Worm (Caenorhabditis elegans) whole organism, late embryonic: ENCODE results near the gene mrps-17.

ENCODE experiments used
- C08G9.2 ChIP-seq: sonication (generic microtip); optimal IDR thresholded peaks from 2 replicates; lab custom pipeline; 2016; ENCODE audit warnings: mild to moderate bottlenecking, missing genetic modification characterization, moderate library complexity, missing compliant biosample characterization
- F13H6.1 ChIP-seq: sonication (generic microtip); optimal IDR thresholded peaks from 2 replicates; lab custom pipeline; 2016; ENCODE audit warnings: missing genetic modification characterization, missing compliant biosample characterization
- K02D7.2 ChIP-seq: sonication (generic microtip); optimal IDR thresholded peaks from 2 replicates; lab custom pipeline; 2017; ENCODE audit warnings: mild to moderate bottlenecking, missing genetic modification characterization, missing compliant biosample characterization
- K09A11.1 ChIP-seq: sonication (generic microtip); optimal IDR thresholded peaks from 2 replicates; lab custom pipeline; 2017; ENCODE audit warnings: antibody characterized with exemption, mild to moderate bottlenecking, missing genetic modification characterization, missing compliant biosample characterization; ENCODE audit not compliant: insufficient read depth
- Y22D7AL.16 ChIP-seq: sonication (generic microtip); optimal IDR thresholded peaks from 2 replicates; lab custom pipeline; 2016; ENCODE audit warnings: missing genetic modification characterization, missing compliant biosample characterization
- ahr-1 ChIP-seq: sonication (generic microtip); optimal IDR thresholded peaks from 2 replicates; lab custom pipeline; 2016; ENCODE audit warnings: missing genetic modification characterization, missing compliant biosample characterization
- ceh-14 ChIP-seq: sonication (generic microtip); optimal IDR thresholded peaks from 2 replicates; lab custom pipeline; 2016; ENCODE audit warnings: missing genotype, missing genetic modification characterization, missing compliant biosample characterization
- ceh-18 ChIP-seq: sonication (generic microtip); optimal IDR thresholded peaks from 2 replicates; lab custom pipeline; 2016; ENCODE audit warnings: missing genetic modification characterization, missing compliant biosample characterization
- ceh-2 ChIP-seq: sonication (generic microtip); optimal IDR thresholded peaks from 2 replicates; lab custom pipeline; 2016; ENCODE audit warnings: missing genotype, missing genetic modification characterization, missing compliant biosample characterization
- ceh-30 ChIP-seq: fragments of 150-350 bp; optimal IDR thresholded peaks from 2 replicates; lab custom pipeline; 2014; ENCODE audit warnings: missing biosample characterization, missing genetic modification characterization
- ceh-31 ChIP-seq: sonication (generic microtip); optimal IDR thresholded peaks from 2 replicates; lab custom pipeline; 2016; ENCODE audit warnings: missing genetic modification characterization, missing compliant biosample characterization
- ceh-34 ChIP-seq: sonication (generic microtip); optimal IDR thresholded peaks from 2 replicates; lab custom pipeline; 2016; ENCODE audit warnings: mild to moderate bottlenecking, missing genetic modification characterization, missing compliant biosample characterization
- ceh-48 ChIP-seq: sonication (generic microtip); optimal IDR thresholded peaks from 2 replicates; lab custom pipeline; 2016; ENCODE audit warnings: missing genetic modification characterization, inconsistent platforms, missing compliant biosample characterization
- ceh-6 ChIP-seq: fragments of 200-800 bp; sonication (Bioruptor generic); optimal IDR thresholded peaks from 2 replicates; lab custom pipeline; 2018; ENCODE audit warnings: mild to moderate bottlenecking, missing genetic modification characterization, missing compliant biosample characterization
- che-1 ChIP-seq: sonication (generic microtip); optimal IDR thresholded peaks from 2 replicates; lab custom pipeline; 2016; ENCODE audit warnings: mild to moderate bottlenecking, missing genetic modification characterization, missing compliant biosample characterization
- dmd-4 ChIP-seq: sonication (generic microtip); optimal IDR thresholded peaks from 2 replicates; lab custom pipeline; 2016; ENCODE audit warnings: borderline replicate concordance, missing genetic modification characterization, missing compliant biosample characterization
- dve-1 ChIP-seq: sonication (generic microtip); optimal IDR thresholded peaks from 2 replicates; lab custom pipeline; 2017; ENCODE audit warnings: antibody characterized with exemption, mild to moderate bottlenecking, missing genetic modification characterization, missing compliant biosample characterization
- elt-2 ChIP-seq: sonication (generic microtip); optimal IDR thresholded peaks from 2 replicates; lab custom pipeline; 2016; ENCODE audit warnings: missing genetic modification reagents, missing genetic modification characterization, missing compliant biosample characterization
- ets-4 ChIP-seq: sonication (generic microtip); optimal IDR thresholded peaks from 2 replicates; lab custom pipeline; 2016; ENCODE audit warnings: missing genetic modification characterization, missing compliant biosample characterization
- eyg-1 ChIP-seq: sonication (generic microtip); optimal IDR thresholded peaks from 2 replicates; lab custom pipeline; 2016; ENCODE audit warnings: missing genotype, missing genetic modification characterization, missing compliant biosample characterization
- fax-1 ChIP-seq: sonication (generic microtip); optimal IDR thresholded peaks from 2 replicates; lab custom pipeline; 2016; ENCODE audit warnings: missing genotype, missing genetic modification characterization, missing compliant biosample characterization
- hlh-13 ChIP-seq: fragments of 200-800 bp; sonication (Bioruptor generic); optimal IDR thresholded peaks from 2 replicates; lab custom pipeline; 2018; ENCODE audit warnings: mild to moderate bottlenecking, missing genetic modification characterization, missing compliant biosample characterization
- hlh-15 ChIP-seq: sonication (generic microtip); optimal IDR thresholded peaks from 2 replicates; lab custom pipeline; 2016; ENCODE audit warnings: missing genetic modification characterization, missing compliant biosample characterization
- hlh-30 ChIP-seq: sonication (generic microtip); optimal IDR thresholded peaks from 2 replicates; lab custom pipeline; 2017; ENCODE audit warnings: antibody characterized with exemption, missing genetic modification characterization, missing compliant biosample characterization; ENCODE audit not compliant: insufficient read depth
- hlh-6 ChIP-seq: sonication (generic microtip); optimal IDR thresholded peaks from 2 replicates; lab custom pipeline; 2016; ENCODE audit warnings: missing genotype, missing genetic modification characterization, missing compliant biosample characterization
- hlh-8 ChIP-seq: sonication (generic microtip); optimal IDR thresholded peaks from 2 replicates; lab custom pipeline; 2016; ENCODE audit warnings: missing genotype, missing genetic modification characterization, missing compliant biosample characterization
- lim-6 ChIP-seq: sonication (generic microtip); optimal IDR thresholded peaks from 2 replicates; lab custom pipeline; 2016; ENCODE audit warnings: missing genetic modification characterization, missing compliant biosample characterization
- nfya-1 ChIP-seq: sonication (generic microtip); optimal IDR thresholded peaks from 2 replicates; lab custom pipeline; 2017; ENCODE audit warnings: missing genetic modification characterization, mild to moderate bottlenecking, missing compliant biosample characterization, antibody characterized with exemption, moderate library complexity
- npax-4 ChIP-seq: sonication (generic microtip); optimal IDR thresholded peaks from 2 replicates; lab custom pipeline; 2016; ENCODE audit warnings: missing genetic modification characterization, missing compliant biosample characterization
- pat-9 ChIP-seq: fragments of 200-800 bp; sonication (Bioruptor generic); optimal IDR thresholded peaks from 2 replicates; lab custom pipeline; 2018; ENCODE audit warnings: mild to moderate bottlenecking, missing genetic modification characterization, moderate library complexity, missing compliant biosample characterization
- pha-4 ChIP-seq: fragments of 150-350 bp; optimal IDR thresholded peaks from 2 replicates; lab custom pipeline; 2018; ENCODE audit warnings: missing biosample characterization, missing genetic modification reagents, missing genetic modification characterization
- pqm-1 ChIP-seq: sonication (generic microtip); optimal IDR thresholded peaks from 2 replicates; lab custom pipeline; 2016; ENCODE audit warnings: missing genetic modification characterization, missing compliant biosample characterization
- pros-1 ChIP-seq: fragments of 150-350 bp; optimal IDR thresholded peaks from 2 replicates; lab custom pipeline; 2014; ENCODE audit warnings: missing biosample characterization, missing genetic modification reagents, missing genetic modification characterization
- ref-2 ChIP-seq: sonication (generic microtip); optimal IDR thresholded peaks from 2 replicates; lab custom pipeline; 2016; ENCODE audit warnings: missing genetic modification characterization, missing compliant biosample characterization
- rnt-1 ChIP-seq: sonication (generic microtip); optimal IDR thresholded peaks from 2 replicates; lab custom pipeline; 2016; ENCODE audit warnings: missing genetic modification characterization, missing compliant biosample characterization
- sdc-2 ChIP-seq: sonication (generic microtip); optimal IDR thresholded peaks from 2 replicates; lab custom pipeline; 2016; ENCODE audit warnings: missing genotype, missing genetic modification characterization, missing compliant biosample characterization
- sox-2 ChIP-seq: fragments of 200-800 bp; sonication (Bioruptor generic); IDR thresholded peaks from 2 replicates; pipeline ENCODE4 v1.3.6; 2022; ENCODE audit warnings: missing genetic modification reagents, missing genetic modification characterization, missing compliant biosample characterization
- syd-9 ChIP-seq: sonication (generic microtip); optimal IDR thresholded peaks from 2 replicates; lab custom pipeline; 2016; ENCODE audit warnings: mild to moderate bottlenecking, missing genetic modification characterization, moderate library complexity, missing compliant biosample characterization
- tbx-2 ChIP-seq: sonication (generic microtip); optimal IDR thresholded peaks from 2 replicates; lab custom pipeline; 2016; ENCODE audit warnings: missing genetic modification characterization, missing compliant biosample characterization
- tbx-7 ChIP-seq: sonication (generic microtip); optimal IDR thresholded peaks from 2 replicates; lab custom pipeline; 2016; ENCODE audit warnings: missing genotype, missing genetic modification characterization, missing compliant biosample characterization
- ttx-3 ChIP-seq: sonication (generic microtip); optimal IDR thresholded peaks from 2 replicates; lab custom pipeline; 2016; ENCODE audit warnings: missing genetic modification reagents, missing genetic modification characterization, missing compliant biosample characterization
- unc-3 ChIP-seq, 2 experiments: fragments of 200-800 bp in 1 of 2; sonication (Bioruptor generic) in 1 of 2; sonication (generic microtip) in 1 of 2; conservative IDR thresholded peaks in 1 of 2; optimal IDR thresholded peaks in 1 of 2; 2 replicates each; pipeline versions ENCODE4 v1.3.6 to Lab custom; 2016 to 2022; ENCODE audit warnings: missing compliant biosample characterization in 2 of 2, missing genetic modification characterization in 2 of 2, missing genetic modification reagents in 1 of 2
- unc-42 ChIP-seq: sonication (generic microtip); optimal IDR thresholded peaks from 2 replicates; lab custom pipeline; 2016; ENCODE audit warnings: missing genotype, missing genetic modification characterization, missing compliant biosample characterization
- unc-55 ChIP-seq: sonication (generic microtip); optimal IDR thresholded peaks from 2 replicates; lab custom pipeline; 2017; ENCODE audit warnings: missing biosample characterization, missing genetic modification reagents, missing genetic modification characterization
- ztf-16 ChIP-seq: sonication (generic microtip); optimal IDR thresholded peaks from 2 replicates; lab custom pipeline; 2017; ENCODE audit warnings: missing genetic modification characterization, missing compliant biosample characterization

The mrps-17 gene

ce11 chrIII:6467005-6467404 lies 35.4 kb upstream of the mrps-17 start, which contains the start of gene T26A5.2:
Gene T26A5.2, plus strand, starts transcription at chrIII:6467305.
- TF ChIP-seq hlh-13 (GFP tag; lab: Kevin White, UChicago) (no peak), ztf-16 (tag; lab: Kevin White, UChicago) (no peak), ahr-1 (tag; lab: Kevin White, UChicago) (no peak), unc-42 (tag; lab: Kevin White, UChicago) (no peak), C08G9.2 (tag; lab: Kevin White, UChicago) (no peak), ttx-3 (no peak), pha-4 (no peak), unc-3 (GFP tag; conservative IDR thresholded peaks at IDR 0.05; lab: Robert Waterston, UW) (no peak), unc-3 (tag; optimal IDR thresholded peaks at IDR 0.05; lab: Kevin White, UChicago) (no peak), ets-4 (no peak), K02D7.2 (tag; lab: Kevin White, UChicago) (no peak), ceh-14 (tag; lab: Kevin White, UChicago) (no peak), sdc-2 (tag; lab: Kevin White, UChicago) (no peak), fax-1 (tag; lab: Kevin White, UChicago) (no peak), hlh-15 (no peak), K09A11.1 (tag; lab: Kevin White, UChicago) (no peak), che-1 (no peak), eyg-1 (tag; lab: Kevin White, UChicago) (no peak), ref-2 (tag; lab: Kevin White, UChicago) (no peak), nfya-1 (no peak), hlh-8 (tag; lab: Kevin White, UChicago) (no peak)
- TF ChIP-seq, all 69 proteins: peak for 0

ce11 chrIII:6464913-6465312 lies 33.3 kb upstream of the mrps-17 start, which contains the start of gene nduf-2.2:
Gene nduf-2.2, plus strand, starts transcription at chrIII:6465222.
- TF ChIP-seq ceh-48 (tag; lab: Kevin White, UChicago) (no peak), hlh-6 (tag; lab: Kevin White, UChicago) (no peak), ceh-34 (no peak)
- TF ChIP-seq, all 69 proteins: peak for 0

DNA sequence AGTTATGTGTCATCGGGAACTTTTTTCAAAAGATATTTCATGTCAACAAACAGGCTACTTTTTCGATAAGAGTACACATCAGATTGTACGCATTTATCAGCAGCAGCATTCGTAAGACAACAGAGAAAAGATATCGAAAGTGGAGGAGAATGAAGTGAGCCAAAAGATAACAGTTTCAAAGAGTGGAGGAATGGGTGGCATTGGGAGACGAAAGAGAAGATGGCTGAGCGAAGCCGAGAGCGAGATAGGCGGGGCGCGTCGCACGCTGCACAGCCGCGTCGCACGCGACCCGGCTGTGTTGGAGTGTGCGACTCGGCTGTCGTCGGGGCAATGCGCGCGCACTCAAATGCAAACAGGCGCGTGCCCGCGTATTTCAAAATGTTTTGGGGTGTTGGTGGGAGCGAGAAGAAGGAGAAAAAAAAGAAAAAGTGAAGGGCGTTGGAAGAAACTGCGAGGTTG lies 32.5 kb upstream of the mrps-17 start:
- TF ChIP-seq sdc-2 (tag; lab: Kevin White, UChicago): peak; percentile 5
- TF ChIP-seq npax-4: no peak
- TF ChIP-seq tbx-7: no peak
- TF ChIP-seq ceh-30 (tag; lab: Kevin White, UChicago): no peak
- TF ChIP-seq hlh-30: peak; percentile 68
- peak; percentile 15 for TF ChIP-seq pat-9
- TF ChIP-seq tbx-2: peak; percentile 74
- TF ChIP-seq unc-42 (tag; lab: Kevin White, UChicago): no peak
- no peak for TF ChIP-seq hlh-15
- TF ChIP-seq lim-6 (tag; lab: Kevin White, UChicago): no peak
- TF ChIP-seq nfya-1: peak; percentile 90
- TF ChIP-seq dve-1 (tag; lab: Kevin White, UChicago): peak; percentile 14
- peak; percentile 41; the same call in 1 of the 2 replicates for TF ChIP-seq unc-3 (GFP tag; conservative IDR thresholded peaks at IDR 0.05; lab: Robert Waterston, UW)
- TF ChIP-seq unc-3 (tag; optimal IDR thresholded peaks at IDR 0.05; lab: Kevin White, UChicago): no peak
- peak; percentile 5 for TF ChIP-seq F13H6.1 (tag; lab: Kevin White, UChicago)
- peak; percentile 28 for TF ChIP-seq unc-55
- TF ChIP-seq ceh-31 (tag; lab: Kevin White, UChicago): peak; percentile 75
- peak; percentile 47 for TF ChIP-seq ceh-2 (tag; lab: Kevin White, UChicago)
- no peak for TF ChIP-seq syd-9 (tag; lab: Kevin White, UChicago)
- peak; percentile 98 for TF ChIP-seq elt-2
- TF ChIP-seq pqm-1 (tag; lab: Kevin White, UChicago): peak; percentile 5
- no peak for TF ChIP-seq sox-2
- TF ChIP-seq ets-4: peak; percentile 78
- peak; percentile 32 for TF ChIP-seq eyg-1 (tag; lab: Kevin White, UChicago)
- TF ChIP-seq ceh-18 (tag; lab: Kevin White, UChicago): peak; percentile 83
- TF ChIP-seq dmd-4: no peak
- no peak for TF ChIP-seq hlh-13 (GFP tag; lab: Kevin White, UChicago)
- no peak for TF ChIP-seq ceh-6
- no peak for TF ChIP-seq fax-1 (tag; lab: Kevin White, UChicago)
- no peak for TF ChIP-seq ttx-3
- TF ChIP-seq pros-1: peak; percentile 71
- peak; percentile 18 for TF ChIP-seq C08G9.2 (tag; lab: Kevin White, UChicago)
- TF ChIP-seq ref-2 (tag; lab: Kevin White, UChicago): peak; percentile 28
- TF ChIP-seq ceh-34: peak; percentile 39
- peak; percentile 31 for TF ChIP-seq rnt-1 (tag; lab: Kevin White, UChicago)
- peak; percentile 24 for TF ChIP-seq ceh-14 (tag; lab: Kevin White, UChicago)
- TF ChIP-seq K02D7.2 (tag; lab: Kevin White, UChicago): no peak
- peak; percentile 34 for TF ChIP-seq Y22D7AL.16
- peak; percentile 15 for TF ChIP-seq hlh-8 (tag; lab: Kevin White, UChicago)
- TF ChIP-seq, all 69 proteins: peak for 24
